Fruit fly (Drosophila melanogaster) whole organism, wandering third instar larva: ENCODE results near the gene amos.

ENCODE experiments used
- Dfd ChIP-seq: fragments of >200 bp; optimal IDR thresholded peaks from 2 replicates; lab custom pipeline; 2017; ENCODE audit warnings: missing biosample characterization, missing genetic modification characterization
- dsf ChIP-seq: sonication (Bioruptor generic); optimal IDR thresholded peaks from 2 replicates; lab custom pipeline; 2016; ENCODE audit warnings: missing biosample characterization, missing genetic modification characterization, borderline replicate concordance
- fru ChIP-seq: fragments of 200-800 bp; sonication (Bioruptor generic); optimal IDR thresholded peaks from 3 replicates; lab custom pipeline; 2016; ENCODE audit warnings: missing biosample characterization, mild to moderate bottlenecking, missing genetic modification characterization

DNA sequence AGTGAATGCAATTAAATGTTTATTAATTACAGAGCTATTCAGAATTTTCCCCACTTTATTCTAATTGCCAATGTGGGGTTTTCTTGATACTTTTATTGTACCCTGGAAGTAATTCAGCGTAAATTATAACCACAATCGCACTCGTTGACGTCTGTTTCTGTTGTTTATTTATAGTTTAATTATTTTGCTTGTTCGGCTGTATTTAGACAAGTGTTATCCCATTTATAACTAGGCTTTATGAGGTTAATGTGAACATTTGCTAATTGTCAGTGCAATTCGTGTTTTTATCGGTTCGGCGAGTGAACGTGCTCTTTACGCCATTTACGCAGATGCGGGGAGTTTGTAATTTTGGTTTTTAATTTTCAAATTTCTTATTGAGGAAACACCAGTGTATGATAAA, 28.3 kb upstream of the amos start:
- TF ChIP-seq dsf (GFP tag; lab: Kevin White, UChicago) (no peak), Dfd (no peak), fru (GFP tag; lab: Kevin White, UChicago) (peak; percentile 15)
